Worm (Caenorhabditis elegans) whole organism, mixed stage, embryonic: ENCODE data around the gene Y69A2AR.23.

Source experiments
- M03D4.4 ChIP-seq: sonication (generic microtip); optimal IDR thresholded peaks from 2 replicates; lab custom pipeline; 2017; ENCODE audit warnings: mild to moderate bottlenecking, missing genetic modification characterization, missing compliant biosample characterization
- ceh-43 ChIP-seq: fragments of 200-800 bp; sonication (Bioruptor generic); optimal IDR thresholded peaks from 2 replicates; lab custom pipeline; 2018; ENCODE audit warnings: mild to moderate bottlenecking, missing genetic modification characterization, moderate library complexity, missing compliant biosample characterization
- cnd-1 ChIP-seq: fragments of 200-800 bp; sonication (Bioruptor generic); optimal IDR thresholded peaks from 2 replicates; lab custom pipeline; 2018; ENCODE audit warnings: mild to moderate bottlenecking, missing genetic modification characterization, missing compliant biosample characterization
- elt-1 ChIP-seq: sonication (generic microtip); optimal IDR thresholded peaks from 2 replicates; lab custom pipeline; 2017; ENCODE audit warnings: missing genetic modification characterization, mild to moderate bottlenecking, missing compliant biosample characterization, antibody characterized with exemption, moderate library complexity, borderline replicate concordance; ENCODE audit not compliant: insufficient read depth
- elt-3 ChIP-seq: fragments of 150-350 bp; optimal IDR thresholded peaks from 2 replicates; lab custom pipeline; 2014; ENCODE audit warnings: missing biosample characterization, missing genetic modification characterization
- mls-2 ChIP-seq: sonication (generic microtip); optimal IDR thresholded peaks from 2 replicates; lab custom pipeline; 2016; ENCODE audit warnings: mild to moderate bottlenecking, missing genetic modification characterization, moderate library complexity, missing compliant biosample characterization
- nhr-237 ChIP-seq: fragments of 150-350 bp; optimal IDR thresholded peaks from 2 replicates; lab custom pipeline; 2014; ENCODE audit warnings: missing biosample characterization, missing genetic modification characterization
- nhr-76 ChIP-seq: sonication (generic microtip); optimal IDR thresholded peaks from 2 replicates; lab custom pipeline; 2017; ENCODE audit warnings: missing biosample characterization, missing genetic modification characterization
- unc-62 ChIP-seq: fragments of 150-350 bp; optimal IDR thresholded peaks from 2 replicates; lab custom pipeline; 2014; ENCODE audit warnings: missing biosample characterization, missing genetic modification reagents, missing genetic modification characterization

DNA sequence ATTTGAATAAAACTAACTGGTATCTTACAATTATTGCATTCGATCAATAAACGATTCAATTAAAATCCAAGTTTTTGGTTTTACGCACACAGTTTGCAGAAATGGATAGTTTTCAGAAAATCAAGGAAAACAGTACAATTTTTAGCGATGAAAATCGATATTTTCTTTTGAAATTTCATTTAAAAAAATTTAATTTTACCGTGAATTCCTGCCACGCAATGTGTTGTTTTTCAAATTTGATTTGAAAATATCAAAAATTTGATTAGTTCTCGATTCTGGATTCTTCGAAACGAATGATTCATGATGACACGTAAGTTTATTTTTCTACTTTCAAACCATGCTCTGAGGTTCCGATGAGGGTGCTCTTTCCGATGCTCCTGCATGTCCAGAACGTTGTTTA, 10.6 kb upstream of the Y69A2AR.23 start, which contains the start of gene Y69A2AR.50:
- TF ChIP-seq nhr-76: no peak
- TF ChIP-seq M03D4.4 (tag; lab: Kevin White, UChicago): no peak
- no peak for TF ChIP-seq unc-62 (GFP tag; lab: Kevin White, UChicago)
- TF ChIP-seq cnd-1 (tag; lab: Kevin White, UChicago): no peak
- TF ChIP-seq elt-3 (tag; lab: Kevin White, UChicago): no peak
- TF ChIP-seq ceh-43 (GFP tag; lab: Kevin White, UChicago): no peak
- TF ChIP-seq mls-2 (tag; lab: Kevin White, UChicago): no peak
- TF ChIP-seq nhr-237 (tag; lab: Kevin White, UChicago): no peak
- no peak for TF ChIP-seq elt-1 (tag; lab: Kevin White, UChicago)
